Fruit fly (Drosophila melanogaster) whole organism, embryonic: ENCODE measurements around the gene CG34281.

Source experiments
- Adf1 ChIP-seq: fragments of 200-800 bp; sonication (Bioruptor generic); IDR thresholded peaks from 2 replicates; pipeline ENCODE4 v1.3.6; 2022; ENCODE audit warnings: missing biosample characterization, missing genetic modification characterization
- Atf3 ChIP-seq: fragments of 200-800 bp; sonication (Bioruptor generic); optimal IDR thresholded peaks from 3 replicates; lab custom pipeline; 2016; ENCODE audit warnings: missing biosample characterization, missing genetic modification characterization
- CG12071 ChIP-seq: fragments of 200-800 bp; sonication (Bioruptor generic); optimal IDR thresholded peaks from 3 replicates; lab custom pipeline; 2018; ENCODE audit warnings: missing biosample characterization, mild to moderate bottlenecking, missing genetic modification characterization
- CG12219 ChIP-seq: fragments of 200-800 bp; sonication (Bioruptor generic); optimal IDR thresholded peaks from 3 replicates; lab custom pipeline; 2018; ENCODE audit warnings: missing biosample characterization, mild to moderate bottlenecking, missing genetic modification characterization
- CG13775 ChIP-seq: fragments of 200-800 bp; sonication (Bioruptor generic); optimal IDR thresholded peaks from 3 replicates; lab custom pipeline; 2017; ENCODE audit warnings: missing biosample characterization, mild to moderate bottlenecking, missing genetic modification characterization
- CG15479 ChIP-seq: fragments of 200-800 bp; sonication (Bioruptor generic); optimal IDR thresholded peaks from 3 replicates; lab custom pipeline; 2019; ENCODE audit warnings: missing biosample characterization, mild to moderate bottlenecking, missing genetic modification characterization, moderate library complexity
- CG2678 ChIP-seq: fragments of 200-800 bp; sonication (Bioruptor generic); optimal IDR thresholded peaks from 3 replicates; lab custom pipeline; 2019; ENCODE audit warnings: missing biosample characterization, mild to moderate bottlenecking, missing genetic modification characterization, moderate library complexity
- CG30403 ChIP-seq: fragments of 200-800 bp; sonication (Bioruptor generic); optimal IDR thresholded peaks from 3 replicates; lab custom pipeline; 2016; ENCODE audit warnings: missing biosample characterization, missing genetic modification characterization
- CG31365 ChIP-seq: fragments of 200-800 bp; sonication (Bioruptor generic); optimal IDR thresholded peaks from 2 replicates; lab custom pipeline; 2018; ENCODE audit warnings: missing biosample characterization, mild to moderate bottlenecking, missing genetic modification characterization
- CG5180 ChIP-seq: fragments of 200-800 bp; sonication (Bioruptor generic); optimal IDR thresholded peaks from 3 replicates; lab custom pipeline; 2017; ENCODE audit warnings: missing biosample characterization, missing genetic modification characterization, mild to moderate bottlenecking, moderate library complexity, missing genetic modification reagents
- CG6813 ChIP-seq: fragments of 200-800 bp; sonication (Bioruptor generic); optimal IDR thresholded peaks from 2 replicates; lab custom pipeline; 2017; ENCODE audit warnings: missing biosample characterization, missing genetic modification characterization, mild to moderate bottlenecking, moderate library complexity, missing genetic modification reagents
- CG8944 ChIP-seq: fragments of 200-800 bp; sonication (Bioruptor generic); optimal IDR thresholded peaks from 3 replicates; lab custom pipeline; 2016; ENCODE audit warnings: missing biosample characterization, missing genetic modification characterization
- CG9215 ChIP-seq: fragments of 200-800 bp; sonication (Bioruptor generic); IDR thresholded peaks from 2 replicates; pipeline ENCODE4 v1.3.6; 2022; ENCODE audit warnings: missing biosample characterization, missing genetic modification characterization
- CG9817 ChIP-seq: fragments of 200-800 bp; sonication (Bioruptor generic); optimal IDR thresholded peaks from 2 replicates; lab custom pipeline; 2018; ENCODE audit warnings: missing biosample characterization, mild to moderate bottlenecking, missing genetic modification characterization, moderate library complexity
- CG9932 ChIP-seq: fragments of 200-800 bp; sonication (Bioruptor generic); IDR thresholded peaks from 2 replicates; pipeline ENCODE4 v1.3.6; 2022; ENCODE audit warnings: missing biosample characterization, missing genetic modification characterization
- D ChIP-seq, 2 experiments: fragments of 200-800 bp in 1 of 2; fragments of >200 bp in 1 of 2; sonication (Bioruptor generic) in 1 of 2; optimal IDR thresholded peaks; 2 replicates in 1 of 2; 3 replicates in 1 of 2; lab custom pipeline; 2017; ENCODE audit warnings: mild to moderate bottlenecking in 1 of 2, missing biosample characterization in 1 of 2, missing genetic modification characterization in 1 of 2, missing genetic modification reagents in 1 of 2
- Dref ChIP-seq: fragments of 200-800 bp; sonication (Bioruptor generic); IDR thresholded peaks from 2 replicates; pipeline ENCODE4 v1.3.6; 2022; ENCODE audit warnings: missing biosample characterization, missing genetic modification characterization
- Drgx ChIP-seq: fragments of 200-800 bp; sonication (Bioruptor generic); IDR thresholded peaks from 2 replicates; pipeline ENCODE4 v1.3.6; 2022; ENCODE audit warnings: missing biosample characterization, missing genetic modification characterization
- Elba2 ChIP-seq: fragments of 200-800 bp; sonication (Bioruptor generic); optimal IDR thresholded peaks from 3 replicates; lab custom pipeline; 2016; ENCODE audit warnings: missing biosample characterization, missing genetic modification characterization
- Ets65A ChIP-seq: fragments of 200-800 bp; sonication (Bioruptor generic); peaks from one replicate; lab custom pipeline; 2016; ENCODE audit warnings: missing biosample characterization, missing genetic modification characterization
- H2.0 ChIP-seq: fragments of 200-800 bp; sonication (Bioruptor generic); IDR thresholded peaks from 2 replicates; pipeline ENCODE4 v1.3.6; 2022; ENCODE audit warnings: missing biosample characterization, missing genetic modification characterization
- Hmx ChIP-seq: fragments of 200-800 bp; sonication (Bioruptor generic); optimal IDR thresholded peaks from 2 replicates; lab custom pipeline; 2016; ENCODE audit warnings: missing biosample characterization, missing genetic modification characterization
- Med ChIP-seq: fragments of 200-800 bp; sonication (Bioruptor generic); peaks from one replicate; lab custom pipeline; 2016; ENCODE audit warnings: missing biosample characterization, missing genetic modification characterization, mild to moderate bottlenecking, inconsistent platforms, moderate library complexity
- Nf-YB ChIP-seq: fragments of 200-800 bp; sonication (Bioruptor generic); optimal IDR thresholded peaks from 3 replicates; lab custom pipeline; 2019; ENCODE audit warnings: missing biosample characterization, mild to moderate bottlenecking, missing genetic modification characterization, moderate library complexity
- Nf-YC ChIP-seq: fragments of 200-800 bp; optimal IDR thresholded peaks from 3 replicates; lab custom pipeline; 2019; ENCODE audit warnings: missing biosample characterization, mild to moderate bottlenecking, missing genetic modification characterization, moderate library complexity
- Oli ChIP-seq: fragments of 200-800 bp; sonication (Bioruptor generic); optimal IDR thresholded peaks from 2 replicates; lab custom pipeline; 2018; ENCODE audit warnings: missing biosample characterization, mild to moderate bottlenecking, missing genetic modification characterization, moderate library complexity
- Opbp ChIP-seq: fragments of 200-800 bp; sonication (Bioruptor generic); IDR thresholded peaks from 3 replicates; pipeline ENCODE4 v1.3.6; 2022; ENCODE audit warnings: missing biosample characterization, missing genetic modification characterization; ENCODE audit not compliant: partially characterized antibody
- PHDP ChIP-seq: fragments of 200-800 bp; sonication (Bioruptor generic); optimal IDR thresholded peaks from 3 replicates; lab custom pipeline; 2018; ENCODE audit warnings: missing biosample characterization, mild to moderate bottlenecking, missing genetic modification characterization, moderate library complexity
- Ravus ChIP-seq: fragments of 200-800 bp; sonication (Bioruptor generic); IDR thresholded peaks from 2 replicates; pipeline ENCODE4 v1.3.6; 2022; ENCODE audit warnings: missing biosample characterization, missing genetic modification characterization
- Rfx ChIP-seq: fragments of 200-800 bp; sonication (Bioruptor generic); IDR thresholded peaks from 2 replicates; pipeline ENCODE4 v1.3.6; 2022; ENCODE audit warnings: missing biosample characterization, missing genetic modification characterization
- Sry-δ ChIP-seq: fragments of 200-800 bp; sonication (Bioruptor generic); optimal IDR thresholded peaks from 2 replicates; lab custom pipeline; 2016; ENCODE audit warnings: missing biosample characterization, missing genetic modification characterization
- amos ChIP-seq: fragments of 200-800 bp; sonication (Bioruptor generic); IDR thresholded peaks from 2 replicates; pipeline ENCODE4 v1.3.6; 2022; ENCODE audit warnings: missing biosample characterization, missing genetic modification characterization; ENCODE audit not compliant: partially characterized antibody
- ap ChIP-seq: fragments of 200-800 bp; sonication (Bioruptor generic); IDR thresholded peaks from 2 replicates; pipeline ENCODE4 v1.3.6; 2022; ENCODE audit warnings: missing biosample characterization, missing genetic modification characterization
- bbx ChIP-seq: fragments of 200-800 bp; sonication (Bioruptor generic); IDR thresholded peaks from 2 replicates; pipeline ENCODE4 v1.3.6; 2022; ENCODE audit warnings: missing biosample characterization, missing genetic modification characterization; ENCODE audit not compliant: partially characterized antibody
- br ChIP-seq: fragments of >200 bp; optimal IDR thresholded peaks from 2 replicates; lab custom pipeline; 2017
- chif ChIP-seq, 2 experiments: fragments of 200-800 bp; sonication (Bioruptor generic); optimal IDR thresholded peaks; 3 replicates each; lab custom pipeline; 2016; ENCODE audit warnings: missing biosample characterization in 2 of 2, missing genetic modification characterization in 2 of 2
- ewg ChIP-seq: fragments of 200-800 bp; sonication (Bioruptor generic); optimal IDR thresholded peaks from 3 replicates; lab custom pipeline; 2017; ENCODE audit warnings: mild to moderate bottlenecking, missing biosample characterization, missing genetic modification reagents, missing genetic modification characterization
- gce ChIP-seq: fragments of 200-800 bp; sonication (Bioruptor generic); IDR thresholded peaks from 3 replicates; pipeline ENCODE4 v1.3.6; 2022; ENCODE audit warnings: missing biosample characterization, missing genetic modification characterization
- h ChIP-seq: fragments of >200 bp; optimal IDR thresholded peaks from 2 replicates; lab custom pipeline; 2017
- kni ChIP-seq: fragments of 200-800 bp; sonication (Bioruptor generic); optimal IDR thresholded peaks from 3 replicates; lab custom pipeline; 2017; ENCODE audit warnings: mild to moderate bottlenecking, missing biosample characterization, missing genetic modification reagents, missing genetic modification characterization
- lmd ChIP-seq: fragments of 200-800 bp; sonication (Bioruptor generic); IDR thresholded peaks from 2 replicates; pipeline ENCODE4 v1.3.6; 2022; ENCODE audit warnings: missing biosample characterization, missing genetic modification characterization
- prd ChIP-seq, 3 experiments: fragments of >200 bp in 2 of 3; fragments of 200-800 bp in 1 of 3; sonication (Bioruptor generic) in 1 of 3; optimal IDR thresholded peaks in 2 of 3; IDR thresholded peaks in 1 of 3; 2 replicates in 2 of 3; 3 replicates in 1 of 3; pipeline versions ENCODE4 v1.3.6 to Lab custom; 2017 to 2022; ENCODE audit warnings: missing biosample characterization in 1 of 3, missing genetic modification characterization in 1 of 3
- ranshi ChIP-seq: fragments of 200-800 bp; sonication (Bioruptor generic); IDR thresholded peaks from 2 replicates; pipeline ENCODE4 v1.3.6; 2022; ENCODE audit warnings: missing biosample characterization, missing genetic modification characterization
- slp2 ChIP-seq: fragments of 200-800 bp; sonication (Bioruptor generic); optimal IDR thresholded peaks from 2 replicates; lab custom pipeline; 2016; ENCODE audit warnings: missing biosample characterization, missing genetic modification characterization
- sob ChIP-seq: fragments of 200-800 bp; sonication (Bioruptor generic); IDR thresholded peaks from 2 replicates; pipeline ENCODE4 v1.3.6; 2022; ENCODE audit warnings: missing biosample characterization, missing genetic modification characterization
- sr ChIP-seq: fragments of 200-800 bp; sonication (Bioruptor generic); IDR thresholded peaks from 3 replicates; pipeline ENCODE4 v1.3.6; 2022; ENCODE audit warnings: missing biosample characterization, missing genetic modification characterization
- unpg ChIP-seq: fragments of 200-800 bp; sonication (Bioruptor generic); optimal IDR thresholded peaks from 3 replicates; lab custom pipeline; 2018; ENCODE audit warnings: missing biosample characterization, mild to moderate bottlenecking, missing genetic modification characterization, moderate library complexity
- wdn ChIP-seq: fragments of 200-800 bp; sonication (Bioruptor generic); IDR thresholded peaks from 2 replicates; pipeline ENCODE4 v1.3.6; 2022; ENCODE audit warnings: missing biosample characterization, missing genetic modification characterization

Gene CG34281

dm6 chr3R:17599695-17600094 is 13.0 kb upstream of the CG34281 start (continued):
- TF ChIP-seq CG2678 (tag; lab: Kevin White, UChicago) = no peak
- no peak for TF ChIP-seq CG9932 (GFP tag; lab: Robert Waterston, UW)
- no peak for TF ChIP-seq D (optimal IDR thresholded peaks at IDR 0.05; lab: Kevin White, UChicago)
- no peak for TF ChIP-seq D (GFP tag; optimal IDR thresholded peaks at IDR 0.05; lab: Kevin White, UChicago)
- TF ChIP-seq lmd = peak; percentile 6; the same call in 1 of the 2 replicates
- TF ChIP-seq Drgx (GFP tag; lab: Robert Waterston, UW) = no peak
- no peak for TF ChIP-seq bbx (GFP tag; lab: Robert Waterston, UW)
- TF ChIP-seq CG13775 = no peak
- no peak for TF ChIP-seq ap (GFP tag; lab: Robert Waterston, UW)
- TF ChIP-seq Elba2 (GFP tag; lab: Kevin White, UChicago) = no peak
- TF ChIP-seq slp2 = no peak
- TF ChIP-seq unpg (GFP tag; lab: Kevin White, UChicago) = no peak
- TF ChIP-seq ranshi (GFP tag; lab: Robert Waterston, UW) = no peak
- no peak for TF ChIP-seq CG8944 (GFP tag; lab: Kevin White, UChicago)
- TF ChIP-seq CG12219 = no peak
- no peak for TF ChIP-seq CG6813
- peak; percentile 79 for TF ChIP-seq Nf-YC (tag; lab: Kevin White, UChicago)
- no peak for TF ChIP-seq kni (GFP tag; lab: Kevin White, UChicago)
- TF ChIP-seq, all 482 proteins: peak for 5

- TF ChIP-seq Dref (GFP tag; lab: Robert Waterston, UW) = no peak
- peak; percentile 72 for TF ChIP-seq Nf-YB
- TF ChIP-seq Nf-YC (tag; lab: Kevin White, UChicago) = peak; percentile 53
- peak; percentile 36 for TF ChIP-seq Med (GFP tag; lab: Kevin White, UChicago)
- TF ChIP-seq Elba2 (GFP tag; lab: Kevin White, UChicago) = no peak
- no peak for TF ChIP-seq br
Measured at dm6 chr3R:17601866-17602265, 10.8 kb upstream of the CG34281 start.

dm6 chr3R:17602974-17603373 is 9.7 kb upstream of the CG34281 start:
- TF ChIP-seq Atf3 = no peak
- no peak for TF ChIP-seq Hmx
- TF ChIP-seq Adf1 = no peak
- TF ChIP-seq ewg (GFP tag; lab: Kevin White, UChicago) = no peak
- TF ChIP-seq CG9817 (tag; lab: Kevin White, UChicago) = no peak
- no peak for TF ChIP-seq CG30403
- TF ChIP-seq Opbp (GFP tag; lab: Robert Waterston, UW) = 0 out of 3 replicates have a peak, but pooled peaks have one; percentile 9
- no peak for TF ChIP-seq CG9215
- TF ChIP-seq h = no peak
- TF ChIP-seq wdn (GFP tag; lab: Robert Waterston, UW) = no peak
- TF ChIP-seq PHDP (tag; lab: Kevin White, UChicago) = no peak
- TF ChIP-seq H2.0 (GFP tag; lab: Robert Waterston, UW) = no peak
- TF ChIP-seq sob = no peak
- TF ChIP-seq prd (optimal IDR thresholded peaks at IDR 0.05; lab: Kevin White, UChicago) = no peak
- TF ChIP-seq prd (GFP tag; IDR thresholded peaks at IDR 0.05; lab: Robert Waterston, UW) = 0 out of 3 replicates have a peak, but pooled peaks have one; percentile 9
- TF ChIP-seq CG31365 (tag; lab: Kevin White, UChicago) = no peak
- TF ChIP-seq Nf-YB = no peak
- TF ChIP-seq gce (GFP tag; lab: Robert Waterston, UW) = no peak
- TF ChIP-seq CG5180 = no peak
- no peak for TF ChIP-seq CG12071 (GFP tag; lab: Kevin White, UChicago)
- TF ChIP-seq amos (GFP tag; lab: Robert Waterston, UW) = no peak
- TF ChIP-seq Sry-δ (GFP tag; lab: Kevin White, UChicago) = no peak
- no peak for TF ChIP-seq sr (GFP tag; lab: Robert Waterston, UW)
- TF ChIP-seq Ets65A (GFP tag; lab: Kevin White, UChicago) = peak; percentile 18
- peak; percentile 95 for TF ChIP-seq D (optimal IDR thresholded peaks at IDR 0.05; lab: Kevin White, UChicago)
- TF ChIP-seq D (GFP tag; optimal IDR thresholded peaks at IDR 0.05; lab: Kevin White, UChicago) = no peak
- TF ChIP-seq Ravus = no peak
- no peak for TF ChIP-seq Oli
- no peak for TF ChIP-seq chif (GFP tag; optimal IDR thresholded peaks at IDR 0.05; lab: Kevin White, UChicago)
- TF ChIP-seq Rfx = no peak
- no peak for TF ChIP-seq CG15479
